Worm (Caenorhabditis elegans): ENCODE results near the gene W09G12.6.
"Not testable (repeated sequence)": the region's sequence is repeated elsewhere in the genome, so short reads cannot be mapped to it uniquely, and the experiment has no call there.

Gene W09G12.6

ce11 chrIV:1231589-1231988 lies at the start of gene W09G12.6:
TSS of gene W09G12.6 (plus strand) at chrIV:1231889.
- TF ChIP-seq him-1 (tag; optimal IDR thresholded peaks at IDR 0.05) (no peak), W03F9.2 (tag; optimal IDR thresholded peaks at IDR 0.05) (no peak), dao-5 (tag; optimal IDR thresholded peaks at IDR 0.05) (no peak)

ce11 chrIV:1182292-1182691 lies 49.4 kb upstream of the W09G12.6 start, which contains the start of gene rmif-2:
TSS of gene rmif-2 (plus strand) at chrIV:1182592.
- not testable (repeated sequence) for TF ChIP-seq W03F9.2, dao-5, him-1 (tag; optimal IDR thresholded peaks at IDR 0.05)

ce11 chrIV:1187502-1187901 lies 44.2 kb upstream of the W09G12.6 start, which contains the start of gene mdt-20:
TSS of gene mdt-20 (plus strand) at chrIV:1187802.
- not testable (repeated sequence) for TF ChIP-seq W03F9.2, him-1, dao-5 (tag; optimal IDR thresholded peaks at IDR 0.05)

ce11 chrIV:1192765-1193164 lies 38.9 kb upstream of the W09G12.6 start, which contains the start of gene spl-3:
TSS of gene spl-3 (plus strand) at chrIV:1193065.
- no peak for TF ChIP-seq him-1 (tag; optimal IDR thresholded peaks at IDR 0.05)
- no peak for TF ChIP-seq dao-5 (tag; optimal IDR thresholded peaks at IDR 0.05)
- no peak for TF ChIP-seq W03F9.2 (tag; optimal IDR thresholded peaks at IDR 0.05)

ce11 chrIV:1199501-1199900 lies 32.2 kb upstream of the W09G12.6 start:
- TF ChIP-seq him-1 (tag; optimal IDR thresholded peaks at IDR 0.05) (no peak), W03F9.2 (tag; optimal IDR thresholded peaks at IDR 0.05) (no peak), dao-5 (tag; optimal IDR thresholded peaks at IDR 0.05) (no peak)

ce11 chrIV:1204870-1205269 lies 26.8 kb upstream of the W09G12.6 start, which contains the start of gene dsl-2:
TSS of gene dsl-2 (minus strand) at chrIV:1204970.
- TF ChIP-seq dao-5 (tag; optimal IDR thresholded peaks at IDR 0.05) (no peak), him-1 (tag; optimal IDR thresholded peaks at IDR 0.05) (no peak), W03F9.2 (tag; optimal IDR thresholded peaks at IDR 0.05) (no peak)

ce11 chrIV:1207980-1208379 lies 23.7 kb upstream of the W09G12.6 start, which contains the start of gene dsl-1:
TSS of gene dsl-1 (minus strand) at chrIV:1208080.
- TF ChIP-seq W03F9.2 (tag; optimal IDR thresholded peaks at IDR 0.05) (no peak), dao-5 (tag; optimal IDR thresholded peaks at IDR 0.05) (no peak), him-1 (tag; optimal IDR thresholded peaks at IDR 0.05) (no peak)

- TF ChIP-seq dao-5 (tag; optimal IDR thresholded peaks at IDR 0.05) (no peak), W03F9.2 (tag; optimal IDR thresholded peaks at IDR 0.05) (no peak), him-1 (tag; optimal IDR thresholded peaks at IDR 0.05) (no peak)
These were observed 22.4 kb upstream of the W09G12.6 start for ce11 chrIV:1209320-1209719.

ce11 chrIV:1209813-1210212 lies 21.9 kb upstream of the W09G12.6 start:
- TF ChIP-seq W03F9.2 (tag; optimal IDR thresholded peaks at IDR 0.05) = no peak
- no peak for TF ChIP-seq him-1 (tag; optimal IDR thresholded peaks at IDR 0.05)
- no peak for TF ChIP-seq dao-5 (tag; optimal IDR thresholded peaks at IDR 0.05)

- no peak for TF ChIP-seq him-1 (tag; optimal IDR thresholded peaks at IDR 0.05)
- no peak for TF ChIP-seq W03F9.2 (tag; optimal IDR thresholded peaks at IDR 0.05)
- TF ChIP-seq dao-5 (tag; optimal IDR thresholded peaks at IDR 0.05) = no peak
These were observed 19.8 kb upstream of the W09G12.6 start for ce11 chrIV:1211902-1212301.

- TF ChIP-seq W03F9.2 (tag; optimal IDR thresholded peaks at IDR 0.05) = no peak
These were observed 19.3 kb upstream of the W09G12.6 start for ce11 chrIV:1212357-1212756.

ce11 chrIV:1213192-1213591 lies 18.5 kb upstream of the W09G12.6 start:
- TF ChIP-seq dao-5 (tag; optimal IDR thresholded peaks at IDR 0.05) = no peak
- no peak for TF ChIP-seq W03F9.2 (tag; optimal IDR thresholded peaks at IDR 0.05)
- no peak for TF ChIP-seq him-1 (tag; optimal IDR thresholded peaks at IDR 0.05)

ce11 chrIV:1215536-1215935 lies 16.2 kb upstream of the W09G12.6 start:
- no peak for TF ChIP-seq him-1 (tag; optimal IDR thresholded peaks at IDR 0.05)
- TF ChIP-seq dao-5 (tag; optimal IDR thresholded peaks at IDR 0.05) = no peak
- TF ChIP-seq W03F9.2 (tag; optimal IDR thresholded peaks at IDR 0.05) = no peak

ce11 chrIV:1216290-1216689 lies 15.4 kb upstream of the W09G12.6 start, which contains the start of gene W09G12.9:
TSS of gene W09G12.9 (plus strand) at chrIV:1216590.
- no peak for TF ChIP-seq dao-5 (tag; optimal IDR thresholded peaks at IDR 0.05)
- no peak for TF ChIP-seq him-1 (tag; optimal IDR thresholded peaks at IDR 0.05)

- no peak for TF ChIP-seq him-1 (tag; optimal IDR thresholded peaks at IDR 0.05)
- TF ChIP-seq dao-5 (tag; optimal IDR thresholded peaks at IDR 0.05) = no peak
- no peak for TF ChIP-seq W03F9.2 (tag; optimal IDR thresholded peaks at IDR 0.05)
These were observed 10.5 kb upstream of the W09G12.6 start, which contains the start of gene W09G12.10 for ce11 chrIV:1221167-1221566. TSS of gene W09G12.10 (minus strand) at chrIV:1221287.
